Worm (Caenorhabditis elegans) whole organism, dauer: ENCODE data around the gene unc-96.

Experiments used
- unc-62 ChIP-seq: sonication (generic microtip); optimal IDR thresholded peaks from 2 replicates; lab custom pipeline; 2017; ENCODE audit warnings: missing biosample characterization, missing genetic modification reagents, missing genetic modification characterization

unc-96 gene

DNA sequence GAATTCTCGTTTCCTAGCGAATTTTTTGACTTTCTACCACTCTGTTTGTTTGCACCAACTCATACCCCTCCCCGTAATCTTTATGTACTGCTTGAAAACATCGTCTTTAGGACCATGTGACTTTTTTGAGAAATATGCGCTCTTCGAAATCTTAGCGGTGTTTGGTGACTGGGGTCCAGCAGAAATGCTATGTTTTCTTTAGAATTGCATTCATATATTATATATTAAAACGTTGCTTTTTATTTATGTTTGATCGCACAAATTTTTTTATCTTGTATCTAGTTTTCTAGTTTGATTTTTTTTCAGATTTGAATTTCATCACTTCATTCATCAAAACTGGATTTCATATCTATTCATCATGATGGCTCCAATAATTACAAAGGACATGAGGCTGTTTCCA, 19.2 kb downstream of the unc-96 start, which contains the start of gene F13C5.1:
F13C5.1 (plus strand) TSS at position 301 of the 400 bp plus-strand sequence.
- no peak for TF ChIP-seq unc-62

DNA sequence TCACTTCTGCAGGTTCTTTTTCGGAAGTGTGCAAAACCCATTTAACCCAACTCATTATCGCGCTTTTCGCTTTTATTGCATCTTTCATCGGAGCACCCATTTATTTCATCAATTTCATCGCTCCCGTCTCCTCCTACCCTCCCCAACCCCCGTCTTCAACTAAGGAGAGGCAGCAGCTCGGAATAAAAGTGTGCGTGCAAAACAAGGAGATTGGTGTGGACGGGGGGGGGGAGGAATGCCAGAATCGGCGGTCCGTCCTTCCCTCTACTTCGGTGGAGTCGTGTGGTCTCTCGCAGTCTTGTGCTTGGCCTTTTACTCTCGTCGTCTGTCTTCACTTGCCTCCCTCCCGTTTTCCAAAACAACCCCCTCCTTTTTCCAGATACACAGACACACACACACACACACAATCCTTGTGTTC, 19.7 kb downstream of the unc-96 start:
- TF ChIP-seq unc-62: no peak

DNA sequence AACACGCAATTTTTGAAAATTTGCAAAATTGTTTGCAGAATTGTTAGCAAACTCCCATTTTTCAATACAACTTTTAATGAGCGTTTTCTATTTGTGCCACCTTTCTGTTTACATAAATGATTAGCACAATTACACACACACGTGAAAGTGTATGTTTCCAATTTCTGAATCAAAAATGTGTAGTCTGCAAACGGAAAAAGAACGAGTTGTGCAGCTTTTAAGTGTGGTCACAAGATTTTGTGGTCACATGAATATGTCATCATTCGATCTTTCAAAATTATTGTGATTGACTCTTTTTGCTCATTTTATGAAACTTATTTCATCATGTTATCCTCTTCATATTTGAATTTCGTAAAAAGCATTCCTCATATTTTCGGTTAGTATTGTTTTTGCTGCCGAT, 20.4 kb downstream of the unc-96 start:
- no peak for TF ChIP-seq unc-62

DNA sequence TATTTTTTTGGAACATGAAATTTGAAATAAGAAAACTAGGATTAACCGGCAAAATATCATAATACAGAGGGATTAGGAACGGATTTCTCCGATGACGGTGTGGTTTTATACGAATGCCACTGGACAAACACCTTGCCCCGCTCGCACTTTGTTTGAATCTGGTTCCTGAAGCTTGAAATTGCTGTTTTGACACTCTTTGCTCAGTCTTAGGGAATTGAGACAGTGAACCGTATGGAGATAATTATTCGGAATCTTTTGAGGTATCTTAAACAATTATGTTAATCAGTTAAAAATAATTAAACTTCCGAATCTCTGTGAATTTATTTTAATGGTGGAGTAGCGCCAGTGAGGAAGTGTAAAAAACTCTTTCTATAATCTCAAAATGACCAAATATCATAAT, 21.6 kb downstream of the unc-96 start, which contains the start of gene F13C5.3:
F13C5.3 (minus strand) TSS at position 101 of the 400 bp plus-strand sequence.
- TF ChIP-seq unc-62: no peak

DNA sequence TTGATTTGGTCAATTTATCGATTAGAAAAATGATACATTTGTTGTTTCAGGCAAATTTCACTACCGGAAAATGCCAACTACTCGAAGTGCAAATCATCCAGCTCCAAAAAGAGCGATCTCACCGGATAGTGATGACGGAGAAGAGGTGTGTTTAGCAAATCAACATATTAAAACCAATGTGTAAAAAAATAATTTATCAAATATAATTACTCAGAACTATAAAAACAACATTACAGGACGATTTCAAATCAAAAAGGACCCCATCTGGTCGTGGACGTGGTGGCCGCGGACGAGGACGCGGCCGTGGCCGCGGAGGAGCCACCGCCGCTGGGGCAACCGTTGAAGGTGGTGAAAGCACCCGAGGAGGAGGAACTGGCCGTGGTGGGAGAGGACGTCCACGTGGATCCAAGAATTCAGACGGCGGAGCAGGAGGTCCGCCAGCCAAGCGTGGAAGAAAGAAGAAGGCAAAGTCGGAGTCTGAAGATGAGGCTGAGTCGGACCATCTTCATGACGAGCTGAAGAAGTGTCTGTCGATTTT, 27.1 kb downstream of the unc-96 start, which contains the start of gene F13C5.2:
F13C5.2 (plus strand) TSS at position 51 of the 538 bp plus-strand sequence.
- no peak for TF ChIP-seq unc-62

DNA sequence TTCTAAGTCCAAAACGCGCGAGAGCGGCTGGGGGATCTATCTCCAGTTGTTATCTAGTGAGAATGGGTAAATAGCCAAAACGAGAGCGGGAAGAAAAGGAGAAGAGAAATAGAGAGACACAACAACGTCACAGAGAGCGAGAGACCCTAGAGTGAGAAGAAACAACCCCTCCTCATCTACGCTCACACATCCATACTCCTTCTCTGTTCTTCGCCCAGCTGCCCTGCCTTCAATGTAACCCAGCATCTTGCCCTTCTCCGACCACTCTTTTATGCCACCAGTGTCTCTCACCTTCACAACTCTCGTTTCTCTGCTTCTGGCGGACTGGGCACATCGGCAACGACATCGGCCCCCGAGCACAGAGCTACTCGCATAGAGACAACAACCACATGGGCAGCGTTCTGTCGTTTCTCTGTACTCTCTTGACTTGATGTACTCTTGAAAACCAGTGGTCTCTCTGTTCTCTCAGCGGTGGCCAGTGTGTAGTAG, 27.8 kb downstream of the unc-96 start:
- no peak for TF ChIP-seq unc-62

DNA sequence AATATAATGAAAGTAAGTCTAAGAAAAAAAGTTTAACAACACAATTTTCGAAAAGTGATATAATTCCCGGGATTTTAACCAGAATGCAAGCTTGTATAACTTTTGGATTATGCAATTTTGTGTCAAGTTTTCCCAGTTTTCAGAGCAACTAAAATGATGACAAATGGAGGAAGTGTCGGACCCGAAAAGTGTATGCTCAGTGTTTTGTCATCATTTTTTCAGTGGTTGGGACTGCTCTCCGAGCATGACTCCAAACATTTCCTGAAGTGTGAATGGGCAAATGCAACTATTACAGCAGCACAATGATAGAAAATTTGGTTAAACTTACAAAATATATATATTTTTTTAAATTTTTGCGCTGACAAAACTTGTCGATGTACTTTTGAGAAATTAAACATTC, 30.0 kb downstream of the unc-96 start:
- no peak for TF ChIP-seq unc-62

DNA sequence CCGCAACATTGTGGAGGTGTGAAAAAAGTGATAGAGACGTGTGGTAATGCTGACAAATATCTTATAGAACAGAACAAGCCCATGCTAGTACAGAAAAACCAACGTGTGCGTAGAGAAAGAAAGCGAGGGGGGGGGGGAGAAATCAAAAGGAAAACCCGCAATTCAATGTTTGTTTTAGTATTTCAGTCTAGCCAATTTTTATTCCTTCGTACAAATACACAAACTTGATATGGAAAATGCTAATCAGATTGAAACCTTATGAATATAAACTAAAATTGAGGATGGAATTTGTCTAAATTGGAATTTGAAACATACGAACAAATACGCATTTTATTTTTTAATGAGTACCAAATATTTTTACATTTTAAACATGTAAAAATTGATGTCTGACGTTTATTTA, 33.3 kb downstream of the unc-96 start, which contains the start of gene mrp-1:
mrp-1 (minus strand) TSS at position 101 of the 400 bp plus-strand sequence.
- no peak for TF ChIP-seq unc-62

DNA sequence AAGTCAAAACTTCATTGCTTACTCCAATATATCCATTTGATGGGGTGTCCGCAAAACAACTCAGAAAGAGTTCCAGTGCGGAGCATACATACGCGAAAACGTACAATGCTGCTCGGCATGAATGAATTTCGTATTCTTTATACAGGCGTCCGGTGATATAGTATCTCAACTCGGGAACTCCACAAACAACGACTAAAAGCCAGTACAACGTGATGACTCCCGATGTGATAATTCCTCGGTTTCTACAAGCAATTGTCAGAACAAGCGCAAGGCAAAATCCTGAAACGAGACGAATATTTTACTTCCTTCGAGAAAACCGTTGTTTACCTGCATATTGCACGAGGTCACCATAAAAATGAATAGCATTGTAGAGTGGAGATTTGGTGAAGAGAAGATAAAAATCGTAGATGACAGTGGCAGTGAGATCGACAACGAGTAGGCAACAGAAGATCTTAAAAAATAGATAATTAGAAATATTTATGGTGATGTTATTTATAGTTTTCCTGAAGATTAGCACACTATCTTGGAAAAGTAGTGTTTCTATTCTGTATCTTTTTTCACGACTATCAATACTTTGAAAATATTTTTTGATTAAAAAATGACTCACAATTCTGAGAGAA, 35.4 kb downstream of the unc-96 start:
- TF ChIP-seq unc-62: no peak

DNA sequence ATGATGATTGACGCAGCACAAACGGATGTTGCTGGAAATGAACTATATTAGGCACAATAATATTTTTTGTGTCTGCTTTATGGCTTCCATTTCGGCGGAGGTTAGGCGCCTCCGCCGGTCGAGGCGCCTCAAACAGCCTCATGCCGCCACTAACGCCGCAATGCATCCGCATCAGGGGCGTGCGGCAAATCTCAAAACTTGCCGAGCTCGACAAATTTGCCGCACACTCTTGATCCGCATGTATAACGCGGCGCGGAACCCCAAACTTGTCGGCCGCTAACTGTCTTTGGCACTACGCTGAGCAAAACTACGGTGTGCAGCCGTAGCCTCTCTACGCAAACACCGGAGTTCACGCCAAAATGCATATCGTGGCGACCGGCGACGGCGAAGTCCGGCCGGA, 39.3 kb downstream of the unc-96 start:
- no peak for TF ChIP-seq unc-62

DNA sequence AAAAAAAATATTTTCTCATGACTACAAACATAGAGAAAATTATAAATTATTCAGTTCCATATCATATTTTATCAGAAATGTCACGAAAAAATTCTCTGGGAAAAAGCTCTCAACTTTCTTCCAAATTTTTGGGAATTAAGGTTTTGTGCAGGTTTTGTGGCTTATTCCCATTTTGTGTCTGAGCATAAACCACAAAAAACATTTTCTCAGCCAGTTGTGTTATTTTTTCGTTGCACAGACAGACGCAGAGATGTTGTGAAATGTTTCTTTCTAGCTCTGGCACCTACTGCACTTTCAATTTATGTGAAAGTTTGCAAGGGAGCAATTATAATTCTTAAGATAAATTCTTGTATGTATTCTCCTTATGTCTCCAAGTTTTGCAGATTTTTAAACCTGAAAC, 46.0 kb downstream of the unc-96 start:
- TF ChIP-seq unc-62: no peak

DNA sequence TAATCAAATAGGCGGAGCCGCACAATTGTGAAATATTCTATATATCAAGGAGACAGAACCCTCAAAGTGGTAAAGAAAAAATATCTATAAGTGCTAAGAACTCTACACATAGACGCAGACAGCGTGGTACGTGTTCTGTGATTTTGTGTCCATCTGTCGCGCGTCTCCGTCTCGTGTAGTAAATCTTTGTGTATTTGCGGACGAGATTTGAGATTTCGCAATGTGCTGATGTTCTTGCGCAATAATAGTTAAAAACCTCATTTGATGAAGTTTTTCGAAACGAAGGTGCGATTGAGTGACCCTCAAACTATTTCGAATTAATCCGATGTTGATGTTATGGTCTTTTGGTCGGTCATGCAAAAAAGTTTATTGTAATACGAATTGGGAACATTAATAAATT, 47.8 kb downstream of the unc-96 start:
- TF ChIP-seq unc-62: no peak

DNA sequence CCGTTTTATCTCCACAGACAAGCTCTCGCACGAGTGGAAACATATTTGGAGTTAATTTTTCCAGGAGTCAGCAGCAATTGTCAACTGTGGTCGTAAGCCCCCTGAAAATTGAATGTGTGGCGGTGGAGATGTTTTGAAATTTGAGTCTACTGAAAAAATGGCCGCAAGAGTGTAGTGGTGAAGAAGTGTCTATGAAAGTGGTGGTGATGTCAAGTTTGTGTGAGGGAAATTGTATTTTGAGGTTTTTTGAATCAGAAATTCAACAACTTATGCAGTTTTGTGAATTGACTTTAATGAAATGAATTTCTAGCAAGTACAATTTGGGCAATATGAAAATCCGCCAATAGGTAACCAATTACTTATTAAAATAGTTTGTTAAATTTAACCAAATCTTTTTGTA, 48.5 kb downstream of the unc-96 start, which contains the start of gene mrp-2:
mrp-2 (minus strand) TSS at position 101 of the 400 bp plus-strand sequence.
- TF ChIP-seq unc-62: no peak

DNA sequence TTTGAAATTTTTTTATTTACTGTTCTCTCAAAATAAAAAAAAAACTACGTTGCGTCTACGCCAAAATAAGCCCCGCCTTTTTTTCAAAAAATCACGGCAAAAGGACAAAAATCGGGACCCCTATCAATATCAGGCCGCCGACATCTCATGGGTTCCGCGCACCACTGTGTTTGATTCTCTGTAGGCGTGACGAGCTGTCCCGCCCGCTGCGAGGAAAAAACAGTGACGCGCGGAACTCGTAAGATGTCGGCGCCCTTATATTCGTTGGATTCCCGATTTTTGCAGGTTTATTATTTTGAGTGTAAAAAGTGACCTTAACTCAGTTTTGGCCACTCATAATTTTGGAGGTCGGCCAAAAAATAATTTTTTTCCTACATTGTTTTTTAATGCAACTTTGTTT, 49.7 kb downstream of the unc-96 start:
- TF ChIP-seq unc-62: no peak
